Fruit fly (Drosophila melanogaster) whole organism, pupa: ENCODE measurements around the gene CG18179.

Experiments
- CG10348 ChIP-seq: fragments of 200-800 bp; sonication (Bioruptor generic); IDR thresholded peaks from 2 replicates; pipeline ENCODE4 v1.3.6; 2022; ENCODE audit warnings: missing biosample characterization, missing genetic modification characterization
- CG12605 ChIP-seq: fragments of 200-800 bp; sonication (Bioruptor generic); IDR thresholded peaks from 2 replicates; pipeline ENCODE4 v1.3.6; 2022; ENCODE audit warnings: missing biosample characterization, missing genetic modification characterization
- CG13204 ChIP-seq: fragments of 200-800 bp; sonication (Bioruptor generic); optimal IDR thresholded peaks from 2 replicates; lab custom pipeline; 2018; ENCODE audit warnings: missing biosample characterization, mild to moderate bottlenecking, missing genetic modification characterization, moderate library complexity
- CG14655 ChIP-seq: fragments of 200-800 bp; sonication (Bioruptor generic); optimal IDR thresholded peaks from 3 replicates; lab custom pipeline; 2017; ENCODE audit warnings: mild to moderate bottlenecking, missing biosample characterization, missing genetic modification reagents, missing genetic modification characterization
- CG15710 ChIP-seq: fragments of 200-800 bp; sonication (Bioruptor generic); optimal IDR thresholded peaks from 2 replicates; lab custom pipeline; 2018; ENCODE audit warnings: missing biosample characterization, mild to moderate bottlenecking, missing genetic modification characterization, moderate library complexity
- CG17806 ChIP-seq: fragments of 200-800 bp; sonication (Bioruptor generic); optimal IDR thresholded peaks from 2 replicates; lab custom pipeline; 2018; ENCODE audit warnings: missing biosample characterization, mild to moderate bottlenecking, missing genetic modification characterization, moderate library complexity
- CG32121 ChIP-seq: fragments of 200-800 bp; sonication (Bioruptor generic); IDR thresholded peaks from 2 replicates; pipeline ENCODE4 v1.3.6; 2022; ENCODE audit warnings: missing biosample characterization, missing genetic modification characterization
- CG34367 ChIP-seq: fragments of 200-800 bp; sonication (Bioruptor generic); optimal IDR thresholded peaks from 2 replicates; lab custom pipeline; 2018; ENCODE audit warnings: missing biosample characterization, mild to moderate bottlenecking, missing genetic modification characterization
- CG4496 ChIP-seq: fragments of 200-800 bp; sonication (Bioruptor generic); IDR thresholded peaks from 3 replicates; pipeline ENCODE4 v1.3.6; 2022; ENCODE audit warnings: missing biosample characterization, missing genetic modification characterization
- CG8159 ChIP-seq: fragments of 200-800 bp; sonication (Bioruptor generic); optimal IDR thresholded peaks from 3 replicates; lab custom pipeline; 2018; ENCODE audit warnings: missing biosample characterization, mild to moderate bottlenecking, missing genetic modification characterization, moderate library complexity
- CG8301 ChIP-seq: fragments of 200-800 bp; sonication (Bioruptor generic); optimal IDR thresholded peaks from 2 replicates; lab custom pipeline; 2018; ENCODE audit warnings: missing biosample characterization, mild to moderate bottlenecking, missing genetic modification characterization
- CG9948 ChIP-seq: fragments of 200-800 bp; sonication (Bioruptor generic); optimal IDR thresholded peaks from 2 replicates; lab custom pipeline; 2018; ENCODE audit warnings: missing biosample characterization, mild to moderate bottlenecking, missing genetic modification characterization, moderate library complexity
- D1 ChIP-seq: fragments of 200-800 bp; sonication (Bioruptor generic); optimal IDR thresholded peaks from 2 replicates; lab custom pipeline; 2018; ENCODE audit warnings: missing biosample characterization, mild to moderate bottlenecking, missing genetic modification characterization, moderate library complexity
- EcR ChIP-seq: fragments of 200-800 bp; sonication (Bioruptor generic); optimal IDR thresholded peaks from 3 replicates; lab custom pipeline; 2019; ENCODE audit warnings: missing biosample characterization, missing genetic modification characterization, mild to moderate bottlenecking, moderate library complexity, missing genetic modification reagents
- Ets98B ChIP-seq: fragments of 200-800 bp; sonication (Bioruptor generic); IDR thresholded peaks from 2 replicates; pipeline ENCODE4 v1.3.6; 2022; ENCODE audit warnings: missing biosample characterization, missing genetic modification characterization
- Pif1A ChIP-seq: fragments of 200-800 bp; sonication (Bioruptor generic); optimal IDR thresholded peaks from 3 replicates; lab custom pipeline; 2016; ENCODE audit warnings: missing biosample characterization, missing genetic modification characterization
- Pif1B ChIP-seq: fragments of 200-800 bp; sonication (Bioruptor generic); optimal IDR thresholded peaks from 3 replicates; lab custom pipeline; 2016; ENCODE audit warnings: missing biosample characterization, missing genetic modification characterization
- Snoo ChIP-seq: fragments of 200-800 bp; sonication (Bioruptor generic); optimal IDR thresholded peaks from 3 replicates; lab custom pipeline; 2017; ENCODE audit warnings: missing biosample characterization, mild to moderate bottlenecking, missing genetic modification characterization, inconsistent platforms
- fd96Ca ChIP-seq: fragments of 200-800 bp; sonication (Bioruptor generic); IDR thresholded peaks from 3 replicates; pipeline ENCODE4 v1.3.6; 2022; ENCODE audit warnings: missing biosample characterization, missing genetic modification characterization
- gl ChIP-seq: fragments of 200-800 bp; sonication (Bioruptor generic); optimal IDR thresholded peaks from 2 replicates; lab custom pipeline; 2018; ENCODE audit warnings: missing biosample characterization, mild to moderate bottlenecking, missing genetic modification characterization
- rn ChIP-seq: fragments of 200-800 bp; sonication (Bioruptor generic); IDR thresholded peaks from 2 replicates; pipeline ENCODE4 v1.3.6; 2022; ENCODE audit warnings: missing biosample characterization, missing genetic modification characterization

Gene CG18179

dm6 chr3L:9615443-9616141 is 23.5 kb upstream of the CG18179 start:
- TF ChIP-seq CG8301 (tag; lab: Kevin White, UChicago) (no peak), EcR (GFP tag; lab: Kevin White, UChicago) (peak; percentile 67), fd96Ca (GFP tag; lab: Robert Waterston, UW) (no peak), gl (no peak), Snoo (no peak)
- TF ChIP-seq, all 21 proteins: peak for 1

- TF ChIP-seq gl, result no peak
- no peak for TF ChIP-seq CG13204 (GFP tag; lab: Kevin White, UChicago)
Measured at dm6 chr3L:9624014-9624413, 15.1 kb upstream of the CG18179 start, which contains the start of gene CG3335. Gene CG3335, plus strand, starts transcription at chr3L:9624237.

- no peak for TF ChIP-seq CG32121
- TF ChIP-seq CG15710 (tag; lab: Kevin White, UChicago), result no peak
- no peak for TF ChIP-seq Snoo
- no peak for TF ChIP-seq Pif1B (GFP tag; lab: Kevin White, UChicago)
- no peak for TF ChIP-seq EcR (GFP tag; lab: Kevin White, UChicago)
- TF ChIP-seq Pif1A, result no peak
- TF ChIP-seq CG4496 (GFP tag; lab: Robert Waterston, UW), result no peak
- TF ChIP-seq CG10348, result no peak
- TF ChIP-seq fd96Ca (GFP tag; lab: Robert Waterston, UW), result no peak
Measured at dm6 chr3L:9628376-9628775, 10.7 kb upstream of the CG18179 start, which contains the start of gene Cyp40. Gene Cyp40, plus strand, starts transcription at chr3L:9628676.

dm6 chr3L:9629093-9629492 is 10.0 kb upstream of the CG18179 start, which contains the start of gene Or67b:
Gene Or67b, minus strand, starts transcription at chr3L:9629193.
- no peak for TF ChIP-seq CG32121
- TF ChIP-seq CG8159 (tag; lab: Kevin White, UChicago), result no peak
- TF ChIP-seq gl, result no peak
- TF ChIP-seq CG10348, result no peak
- no peak for TF ChIP-seq CG15710 (tag; lab: Kevin White, UChicago)
- TF ChIP-seq CG12605 (GFP tag; lab: Robert Waterston, UW), result no peak
- no peak for TF ChIP-seq CG17806 (tag; lab: Kevin White, UChicago)
- no peak for TF ChIP-seq CG14655 (GFP tag; lab: Kevin White, UChicago)
- TF ChIP-seq Ets98B (GFP tag; lab: Robert Waterston, UW), result no peak
- TF ChIP-seq EcR (GFP tag; lab: Kevin White, UChicago), result no peak
- no peak for TF ChIP-seq Snoo
- no peak for TF ChIP-seq CG8301 (tag; lab: Kevin White, UChicago)
- TF ChIP-seq Pif1A, result no peak
- TF ChIP-seq CG9948, result no peak
- no peak for TF ChIP-seq D1 (tag; lab: Kevin White, UChicago)

DNA sequence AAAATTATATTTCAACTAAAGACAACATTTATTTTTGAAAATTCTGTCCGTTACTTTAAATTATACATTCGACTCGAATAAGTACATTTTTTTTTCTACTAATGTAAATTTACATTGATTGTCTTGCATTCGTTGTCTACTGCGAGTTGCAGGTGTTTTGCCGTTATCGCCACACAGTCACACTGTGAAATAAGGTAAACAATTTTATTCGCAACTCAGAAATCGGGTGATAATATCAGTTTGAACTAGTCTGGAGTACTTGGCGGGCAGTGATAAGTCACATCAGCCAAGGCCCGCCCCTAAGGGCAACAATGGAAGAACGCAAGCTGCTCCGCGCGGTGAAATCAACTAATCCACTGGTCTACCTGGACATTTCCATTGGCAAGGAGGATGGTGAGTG is 9.2 kb upstream of the CG18179 start:
- TF ChIP-seq rn (GFP tag; lab: Robert Waterston, UW), result no peak
- no peak for TF ChIP-seq CG9948
- no peak for TF ChIP-seq CG8301 (tag; lab: Kevin White, UChicago)
- no peak for TF ChIP-seq Ets98B (GFP tag; lab: Robert Waterston, UW)

dm6 chr3L:9637812-9638211 is 1.3 kb upstream of the CG18179 start, which contains the start of gene CG8329:
Gene CG8329, plus strand, starts transcription at chr3L:9638112.
- no peak for TF ChIP-seq D1 (tag; lab: Kevin White, UChicago)
- no peak for TF ChIP-seq Ets98B (GFP tag; lab: Robert Waterston, UW)
- TF ChIP-seq CG17806 (tag; lab: Kevin White, UChicago), result no peak
- TF ChIP-seq fd96Ca (GFP tag; lab: Robert Waterston, UW), result no peak
- TF ChIP-seq CG13204 (GFP tag; lab: Kevin White, UChicago), result no peak
- no peak for TF ChIP-seq Snoo
- no peak for TF ChIP-seq gl

dm6 chr3L:9640713-9641112 is 1.6 kb downstream of the CG18179 start, which contains the start of gene CG18180:
Gene CG18180, plus strand, starts transcription at chr3L:9641013.
- no peak for TF ChIP-seq CG34367
- TF ChIP-seq Pif1B (GFP tag; lab: Kevin White, UChicago), result no peak
- TF ChIP-seq, all 21 proteins: peak for 0

- TF ChIP-seq CG12605 (GFP tag; lab: Robert Waterston, UW) (peak; percentile 94), CG13204 (GFP tag; lab: Kevin White, UChicago) (no peak)
Measured at dm6 chr3L:9643762-9644161, 4.7 kb downstream of the CG18179 start, which contains the start of gene CNMaR. Gene CNMaR, plus strand, starts transcription at chr3L:9644109.
